Worm (Caenorhabditis elegans) whole organism, L4 larva: Measurements from ENCODE around the gene R09A8.1.

Source experiments
- attf-4 ChIP-seq: sonication (generic microtip); optimal IDR thresholded peaks from 3 replicates; lab custom pipeline; 2017; ENCODE audit warnings: missing biosample characterization, missing genetic modification characterization
- daf-19 ChIP-seq: fragments of 200-800 bp; sonication (Bioruptor generic); conservative IDR thresholded peaks from 2 replicates; pipeline ENCODE4 v1.3.6; 2022; ENCODE audit warnings: missing genetic modification characterization, missing compliant biosample characterization
- dve-1 ChIP-seq: sonication (generic microtip); optimal IDR thresholded peaks from 2 replicates; lab custom pipeline; 2017; ENCODE audit warnings: antibody characterized with exemption, mild to moderate bottlenecking, missing genetic modification characterization, missing compliant biosample characterization; ENCODE audit not compliant: insufficient read depth
- lin-39 ChIP-seq: fragments of 150-350 bp; optimal IDR thresholded peaks from 2 replicates; lab custom pipeline; 2014; ENCODE audit warnings: missing biosample characterization, missing genetic modification reagents, missing genetic modification characterization
- nhr-11 ChIP-seq: fragments of 150-350 bp; optimal IDR thresholded peaks from 2 replicates; lab custom pipeline; 2014; ENCODE audit warnings: missing biosample characterization, missing genetic modification characterization
- nhr-237 ChIP-seq: sonication (generic microtip); optimal IDR thresholded peaks from 2 replicates; lab custom pipeline; 2017; ENCODE audit warnings: missing biosample characterization, missing genetic modification characterization
- nhr-6 ChIP-seq: fragments of 150-350 bp; optimal IDR thresholded peaks from 2 replicates; lab custom pipeline; 2014; ENCODE audit warnings: missing biosample characterization, missing genetic modification characterization
- nhr-76 ChIP-seq: fragments of 150-350 bp; optimal IDR thresholded peaks from 2 replicates; lab custom pipeline; 2014; ENCODE audit warnings: missing biosample characterization, missing genetic modification characterization
- pha-4 ChIP-seq, 2 experiments: fragments of 150-350 bp in 1 of 2; fragments of 200-800 bp in 1 of 2; sonication (Bioruptor generic) in 1 of 2; IDR thresholded peaks in 1 of 2; optimal IDR thresholded peaks in 1 of 2; 2 replicates each; pipeline versions ENCODE4 v1.3.6 to Lab custom; 2014 to 2022; ENCODE audit warnings: missing genetic modification characterization in 2 of 2, missing genetic modification reagents in 2 of 2, missing biosample characterization in 1 of 2, missing compliant biosample characterization in 1 of 2
- snpc-1.2 ChIP-seq: fragments of 200-800 bp; sonication (Bioruptor generic); IDR thresholded peaks from 2 replicates; pipeline ENCODE4 v1.3.6; 2022; ENCODE audit warnings: missing genetic modification reagents, missing genetic modification characterization, missing compliant biosample characterization
- unc-130 ChIP-seq: sonication (generic microtip); optimal IDR thresholded peaks from 2 replicates; lab custom pipeline; 2016; ENCODE audit warnings: missing genetic modification reagents, missing genetic modification characterization, missing compliant biosample characterization
- unc-39 ChIP-seq: sonication (generic microtip); optimal IDR thresholded peaks from 2 replicates; lab custom pipeline; 2017; ENCODE audit warnings: missing biosample characterization, missing genetic modification characterization
- unc-62 ChIP-seq, 3 experiments: fragments of 150-350 bp in 1 of 3; sonication (generic microtip); optimal IDR thresholded peaks in 2 of 3; peaks in 1 of 3; 1 replicate in 1 of 3; 2 replicates in 2 of 3; lab custom pipeline; 2014 to 2017; ENCODE audit warnings: missing biosample characterization in 3 of 3, missing genetic modification characterization in 3 of 3, missing genetic modification reagents in 3 of 3, missing genotype in 1 of 3

ce11 chrX:12663537-12663936 lies 50.0 kb downstream of the R09A8.1 start, which contains the start of gene nlp-76:
- no peak for TF ChIP-seq snpc-1.2 (GFP tag; lab: Robert Waterston, UW)
- TF ChIP-seq unc-62 (GFP tag; optimal IDR thresholded peaks at IDR 0.05 in 1 of 2; lab: Kevin White, UChicago), result no peak
- no peak for TF ChIP-seq unc-62 (tag; optimal IDR thresholded peaks at IDR 0.05; lab: Kevin White, UChicago)
- TF ChIP-seq unc-130, result no peak
- TF ChIP-seq attf-4, result no peak
- TF ChIP-seq nhr-76 (tag; lab: Kevin White, UChicago), result no peak
- no peak for TF ChIP-seq nhr-237 (tag; lab: Kevin White, UChicago)
- TF ChIP-seq nhr-11 (tag; lab: Kevin White, UChicago), result no peak
- TF ChIP-seq unc-39 (tag; lab: Kevin White, UChicago), result no peak
- no peak for TF ChIP-seq lin-39 (tag; lab: Kevin White, UChicago)
- TF ChIP-seq pha-4 (GFP tag; IDR thresholded peaks at IDR 0.05; lab: Robert Waterston, UW), result no peak
- no peak for TF ChIP-seq pha-4 (tag; optimal IDR thresholded peaks at IDR 0.05; lab: Kevin White, UChicago)
- no peak for TF ChIP-seq daf-19
- TF ChIP-seq nhr-6, result no peak
- TF ChIP-seq dve-1 (tag; lab: Kevin White, UChicago), result no peak
